Worm (Caenorhabditis elegans) whole organism, late embryonic: ENCODE data around the gene tmc-1.

ENCODE experiments used
- ama-1 ChIP-seq: fragments of 150-350 bp; optimal IDR thresholded peaks from 2 replicates; lab custom pipeline; 2014
- ets-4 ChIP-seq: sonication (generic microtip); optimal IDR thresholded peaks from 2 replicates; lab custom pipeline; 2016; ENCODE audit warnings: missing genetic modification characterization, missing compliant biosample characterization
- eyg-1 ChIP-seq: sonication (generic microtip); optimal IDR thresholded peaks from 2 replicates; lab custom pipeline; 2016; ENCODE audit warnings: missing genotype, missing genetic modification characterization, missing compliant biosample characterization
- fkh-6 ChIP-seq: sonication (generic microtip); optimal IDR thresholded peaks from 2 replicates; lab custom pipeline; 2016; ENCODE audit warnings: missing genetic modification characterization, missing compliant biosample characterization
- madf-2 ChIP-seq: sonication (generic microtip); optimal IDR thresholded peaks from 2 replicates; lab custom pipeline; 2017; ENCODE audit warnings: missing genetic modification characterization, missing compliant biosample characterization
- mec-3 ChIP-seq: sonication (generic microtip); optimal IDR thresholded peaks from 2 replicates; lab custom pipeline; 2016; ENCODE audit warnings: borderline replicate concordance, missing genetic modification characterization, missing compliant biosample characterization
- pha-4 ChIP-seq: fragments of 150-350 bp; optimal IDR thresholded peaks from 2 replicates; lab custom pipeline; 2018; ENCODE audit warnings: missing biosample characterization, missing genetic modification reagents, missing genetic modification characterization
- pqm-1 ChIP-seq: sonication (generic microtip); optimal IDR thresholded peaks from 2 replicates; lab custom pipeline; 2016; ENCODE audit warnings: missing genetic modification characterization, missing compliant biosample characterization
- unc-42 ChIP-seq: sonication (generic microtip); optimal IDR thresholded peaks from 2 replicates; lab custom pipeline; 2016; ENCODE audit warnings: missing genotype, missing genetic modification characterization, missing compliant biosample characterization

ce11 chrX:1154648-1155047 is 7.4 kb upstream of the tmc-1 start, which contains the start of gene R193.1:
- no peak for TF ChIP-seq pqm-1 (tag; lab: Kevin White, UChicago)
- no peak for TF ChIP-seq ama-1 (lab: Kevin White, UChicago)
- no peak for TF ChIP-seq fkh-6 (tag; lab: Kevin White, UChicago)
- no peak for TF ChIP-seq mec-3 (tag; lab: Kevin White, UChicago)
- TF ChIP-seq unc-42 (tag; lab: Kevin White, UChicago) = no peak
- no peak for TF ChIP-seq madf-2
- no peak for TF ChIP-seq pha-4 (tag; lab: Kevin White, UChicago)
- no peak for TF ChIP-seq ets-4 (tag; lab: Kevin White, UChicago)
- no peak for TF ChIP-seq eyg-1 (tag; lab: Kevin White, UChicago)
